Worm (Caenorhabditis elegans): Measurements from ENCODE around the gene wdr-5.1.
A peak's percentile ranks its signal among the peaks of the same experiment; 100 is the strongest.

Gene wdr-5.1

ce11 chrIII:3734990-3735389, 29.9 kb downstream of the wdr-5.1 start, which contains the start of gene evl-18:
Gene evl-18 (minus strand): TSS chrIII:3735039.
- TF ChIP-seq cog-1 (tag; optimal IDR thresholded peaks at IDR 0.05) (no peak), med-1 (GFP tag; optimal IDR thresholded peaks at IDR 0.05; ENCODE audit: insufficient read depth) (no peak), flt-1 (GFP tag; IDR thresholded peaks at IDR 0.05) (no peak), ztf-23 (GFP tag; IDR thresholded peaks at IDR 0.05) (no peak), klf-2 (GFP tag; conservative IDR thresholded peaks at IDR 0.05) (no peak), ztf-29 (GFP tag; IDR thresholded peaks at IDR 0.05) (no peak), ref-1 (GFP tag; conservative IDR thresholded peaks at IDR 0.05) (no peak), T22C8.4 (GFP tag; IDR thresholded peaks at IDR 0.05) (no peak), tab-1 (GFP tag; IDR thresholded peaks at IDR 0.05) (no peak)

- TF ChIP-seq ztf-29 (GFP tag; IDR thresholded peaks at IDR 0.05) = no peak
- no peak for TF ChIP-seq med-1 (GFP tag; optimal IDR thresholded peaks at IDR 0.05; ENCODE audit: insufficient read depth)
- no peak for TF ChIP-seq flt-1 (GFP tag; IDR thresholded peaks at IDR 0.05)
- no peak for TF ChIP-seq ref-1 (GFP tag; conservative IDR thresholded peaks at IDR 0.05)
- no peak for TF ChIP-seq tab-1 (GFP tag; IDR thresholded peaks at IDR 0.05)
- TF ChIP-seq T22C8.4 (GFP tag; IDR thresholded peaks at IDR 0.05) = no peak
- no peak for TF ChIP-seq klf-2 (GFP tag; conservative IDR thresholded peaks at IDR 0.05)
- no peak for TF ChIP-seq cog-1 (tag; optimal IDR thresholded peaks at IDR 0.05)
- TF ChIP-seq ztf-23 (GFP tag; IDR thresholded peaks at IDR 0.05) = no peak
Measured at ce11 chrIII:3735509-3736255, 30.6 kb downstream of the wdr-5.1 start.

- TF ChIP-seq flt-1 (GFP tag; IDR thresholded peaks at IDR 0.05) (no peak), ref-1 (GFP tag; conservative IDR thresholded peaks at IDR 0.05) (no peak), med-1 (GFP tag; optimal IDR thresholded peaks at IDR 0.05; ENCODE audit: insufficient read depth) (no peak), ztf-29 (GFP tag; IDR thresholded peaks at IDR 0.05) (no peak), ztf-23 (GFP tag; IDR thresholded peaks at IDR 0.05) (no peak), tab-1 (GFP tag; IDR thresholded peaks at IDR 0.05) (no peak), cog-1 (tag; optimal IDR thresholded peaks at IDR 0.05) (no peak), T22C8.4 (GFP tag; IDR thresholded peaks at IDR 0.05) (no peak), klf-2 (GFP tag; conservative IDR thresholded peaks at IDR 0.05) (no peak)
Measured at ce11 chrIII:3736302-3736701, 31.2 kb downstream of the wdr-5.1 start, which contains the start of gene F34D10.4. Gene F34D10.4 (plus strand): TSS chrIII:3736602.

ce11 chrIII:3737742-3738141, 32.7 kb downstream of the wdr-5.1 start:
- TF ChIP-seq ztf-23 (GFP tag; IDR thresholded peaks at IDR 0.05) (no peak), tab-1 (GFP tag; IDR thresholded peaks at IDR 0.05) (no peak), flt-1 (GFP tag; IDR thresholded peaks at IDR 0.05) (no peak), ztf-29 (GFP tag; IDR thresholded peaks at IDR 0.05) (no peak), med-1 (GFP tag; optimal IDR thresholded peaks at IDR 0.05; ENCODE audit: insufficient read depth) (no peak), cog-1 (tag; optimal IDR thresholded peaks at IDR 0.05) (no peak), klf-2 (GFP tag; conservative IDR thresholded peaks at IDR 0.05) (no peak), T22C8.4 (GFP tag; IDR thresholded peaks at IDR 0.05) (no peak), ref-1 (GFP tag; conservative IDR thresholded peaks at IDR 0.05) (no peak)

- TF ChIP-seq cog-1 (tag; optimal IDR thresholded peaks at IDR 0.05) (no peak), med-1 (GFP tag; optimal IDR thresholded peaks at IDR 0.05; ENCODE audit: insufficient read depth) (no peak), ref-1 (GFP tag; conservative IDR thresholded peaks at IDR 0.05) (no peak), tab-1 (GFP tag; IDR thresholded peaks at IDR 0.05) (no peak), klf-2 (GFP tag; conservative IDR thresholded peaks at IDR 0.05) (no peak), T22C8.4 (GFP tag; IDR thresholded peaks at IDR 0.05) (no peak), flt-1 (GFP tag; IDR thresholded peaks at IDR 0.05) (no peak), ztf-29 (GFP tag; IDR thresholded peaks at IDR 0.05) (no peak), ztf-23 (GFP tag; IDR thresholded peaks at IDR 0.05) (no peak)
Measured at ce11 chrIII:3738331-3738730, 33.2 kb downstream of the wdr-5.1 start.

ce11 chrIII:3742090-3742489, 37.0 kb downstream of the wdr-5.1 start:
- TF ChIP-seq tab-1 (GFP tag; IDR thresholded peaks at IDR 0.05) = no peak
- no peak for TF ChIP-seq flt-1 (GFP tag; IDR thresholded peaks at IDR 0.05)
- TF ChIP-seq ref-1 (GFP tag; conservative IDR thresholded peaks at IDR 0.05) = no peak
- TF ChIP-seq cog-1 (tag; optimal IDR thresholded peaks at IDR 0.05) = no peak
- no peak for TF ChIP-seq med-1 (GFP tag; optimal IDR thresholded peaks at IDR 0.05; ENCODE audit: insufficient read depth)
- no peak for TF ChIP-seq klf-2 (GFP tag; conservative IDR thresholded peaks at IDR 0.05)
- no peak for TF ChIP-seq ztf-29 (GFP tag; IDR thresholded peaks at IDR 0.05)
- no peak for TF ChIP-seq ztf-23 (GFP tag; IDR thresholded peaks at IDR 0.05)
- no peak for TF ChIP-seq T22C8.4 (GFP tag; IDR thresholded peaks at IDR 0.05)

ce11 chrIII:3743367-3743766, 38.3 kb downstream of the wdr-5.1 start:
- no peak for TF ChIP-seq cog-1 (tag; optimal IDR thresholded peaks at IDR 0.05)
- no peak for TF ChIP-seq ref-1 (GFP tag; conservative IDR thresholded peaks at IDR 0.05)

ce11 chrIII:3745138-3745537, 40.1 kb downstream of the wdr-5.1 start, which contains the start of gene lin-48:
Gene lin-48 (plus strand): TSS chrIII:3745438.
- TF ChIP-seq cog-1 (tag; optimal IDR thresholded peaks at IDR 0.05) (no peak), ref-1 (GFP tag; conservative IDR thresholded peaks at IDR 0.05) (0 out of 2 replicates have a peak, but pooled peaks have one; percentile 2)

Data from whole organism, midembryonic.